Worm (Caenorhabditis elegans): Measurements from ENCODE around the gene snf-10.

DNA sequence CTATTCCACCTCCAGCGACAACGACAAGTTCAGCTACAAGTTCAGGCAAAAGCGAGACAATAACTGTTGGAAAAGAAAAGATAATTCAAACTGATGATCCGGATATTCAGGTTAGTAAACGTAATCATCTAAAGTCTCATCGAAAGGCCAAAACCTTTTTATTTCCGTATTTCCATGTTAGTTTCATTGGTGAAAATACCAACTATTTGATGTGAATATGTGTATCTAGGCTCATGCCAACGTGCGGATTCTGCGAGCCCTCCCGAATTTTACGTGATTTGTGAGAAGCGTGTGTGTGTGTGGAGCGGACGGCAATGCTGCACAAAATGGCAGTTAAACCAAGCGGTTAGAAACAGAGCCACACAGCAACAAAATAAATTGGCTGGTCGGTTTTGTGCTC lies 30.4 kb upstream of the snf-10 start:
- TF ChIP-seq sox-4 (tag; optimal IDR thresholded peaks at IDR 0.05): no peak
- no peak for TF ChIP-seq dve-1 (tag; optimal IDR thresholded peaks at IDR 0.05)
- no peak for TF ChIP-seq ceh-31 (tag; optimal IDR thresholded peaks at IDR 0.05)

Measured in whole organism, late embryonic.